Fruit fly (Drosophila melanogaster) whole organism, prepupa: ENCODE results near the gene esg.

ENCODE experiments used
- Blimp-1 ChIP-seq: fragments of 200-800 bp; sonication (Bioruptor generic); optimal IDR thresholded peaks from 3 replicates; lab custom pipeline; 2017; ENCODE audit warnings: missing biosample characterization, missing genetic modification characterization, mild to moderate bottlenecking, moderate library complexity, missing genetic modification reagents
- CG10631 ChIP-seq: fragments of 200-800 bp; sonication (Bioruptor generic); optimal IDR thresholded peaks from 2 replicates; lab custom pipeline; 2016; ENCODE audit warnings: missing biosample characterization, missing genetic modification characterization
- CG11294 ChIP-seq: fragments of 200-800 bp; sonication (Bioruptor generic); IDR thresholded peaks from 2 replicates; pipeline ENCODE4 v1.3.6; 2022; ENCODE audit warnings: missing biosample characterization, missing genetic modification characterization
- CG11902 ChIP-seq: fragments of 200-800 bp; sonication (Bioruptor generic); optimal IDR thresholded peaks from 3 replicates; lab custom pipeline; 2016; ENCODE audit warnings: missing biosample characterization, missing genetic modification characterization
- CG15336 ChIP-seq: fragments of 200-800 bp; sonication (Bioruptor generic); IDR thresholded peaks from 2 replicates; pipeline ENCODE4 v1.3.6; 2022; ENCODE audit warnings: missing biosample characterization, missing genetic modification characterization
- CG32006 ChIP-seq: fragments of 200-800 bp; sonication (Bioruptor generic); optimal IDR thresholded peaks from 3 replicates; lab custom pipeline; 2017; ENCODE audit warnings: missing biosample characterization, mild to moderate bottlenecking, missing genetic modification characterization
- CG34406 ChIP-seq: fragments of 200-800 bp; sonication (Bioruptor generic); optimal IDR thresholded peaks from 3 replicates; lab custom pipeline; 2016; ENCODE audit warnings: missing biosample characterization, missing genetic modification characterization
- CG3919 ChIP-seq: fragments of 200-800 bp; sonication (Bioruptor generic); optimal IDR thresholded peaks from 3 replicates; lab custom pipeline; 2016; ENCODE audit warnings: missing biosample characterization, missing genetic modification characterization
- CG4318 ChIP-seq: fragments of 200-800 bp; sonication (Bioruptor generic); optimal IDR thresholded peaks from 3 replicates; lab custom pipeline; 2017; ENCODE audit warnings: missing biosample characterization, mild to moderate bottlenecking, missing genetic modification characterization
- CG6276 ChIP-seq: fragments of 200-800 bp; sonication (Bioruptor generic); optimal IDR thresholded peaks from 2 replicates; lab custom pipeline; 2017; ENCODE audit warnings: missing biosample characterization, mild to moderate bottlenecking, missing genetic modification characterization
- CG6792 ChIP-seq: fragments of 200-800 bp; sonication (Bioruptor generic); optimal IDR thresholded peaks from 3 replicates; lab custom pipeline; 2016; ENCODE audit warnings: missing biosample characterization, missing genetic modification characterization
- CG6808 ChIP-seq: fragments of 200-800 bp; sonication (Bioruptor generic); optimal IDR thresholded peaks from 3 replicates; lab custom pipeline; 2017; ENCODE audit warnings: missing biosample characterization, missing genetic modification characterization, mild to moderate bottlenecking, moderate library complexity, missing genetic modification reagents
- CG6854 ChIP-seq: fragments of 200-800 bp; sonication (Bioruptor generic); optimal IDR thresholded peaks from 2 replicates; lab custom pipeline; 2017; ENCODE audit warnings: missing biosample characterization, mild to moderate bottlenecking, missing genetic modification characterization
- CG8119 ChIP-seq: fragments of 200-800 bp; sonication (Bioruptor generic); IDR thresholded peaks from 3 replicates; pipeline ENCODE4 v1.3.6; 2022; ENCODE audit warnings: missing biosample characterization, missing genetic modification characterization
- CG8319 ChIP-seq: fragments of 200-800 bp; sonication (Bioruptor generic); optimal IDR thresholded peaks from 3 replicates; lab custom pipeline; 2016; ENCODE audit warnings: missing biosample characterization, missing genetic modification characterization
- CG8632 ChIP-seq: fragments of 200-800 bp; sonication (Bioruptor generic); optimal IDR thresholded peaks from 3 replicates; lab custom pipeline; 2016; ENCODE audit warnings: missing biosample characterization, missing genetic modification characterization
- Eip75B ChIP-seq: fragments of 200-800 bp; sonication (Bioruptor generic); optimal IDR thresholded peaks from 3 replicates; lab custom pipeline; 2016; ENCODE audit warnings: missing biosample characterization, missing genetic modification characterization
- Eip78C ChIP-seq: fragments of 200-800 bp; sonication (Bioruptor generic); peaks from one replicate; lab custom pipeline; 2016; ENCODE audit warnings: missing biosample characterization, missing genetic modification characterization
- Ets96B ChIP-seq: fragments of 200-800 bp; optimal IDR thresholded peaks from 2 replicates; lab custom pipeline; 2019; ENCODE audit warnings: missing biosample characterization, mild to moderate bottlenecking, missing genetic modification characterization, moderate library complexity
- Gug ChIP-seq: fragments of 200-800 bp; sonication (Bioruptor generic); IDR thresholded peaks from 2 replicates; pipeline ENCODE4 v1.3.6; 2022; ENCODE audit warnings: missing biosample characterization, missing genetic modification characterization
- Hr39 ChIP-seq: fragments of 200-800 bp; sonication (Bioruptor generic); optimal IDR thresholded peaks from 2 replicates; lab custom pipeline; 2016; ENCODE audit warnings: missing biosample characterization, missing genetic modification characterization
- Hr4 ChIP-seq: fragments of 200-800 bp; sonication (Bioruptor generic); optimal IDR thresholded peaks from 3 replicates; lab custom pipeline; 2016; ENCODE audit warnings: missing biosample characterization, missing genetic modification characterization
- Lpt ChIP-seq: fragments of 200-800 bp; sonication (Bioruptor generic); optimal IDR thresholded peaks from 3 replicates; lab custom pipeline; 2016; ENCODE audit warnings: missing biosample characterization, missing genetic modification characterization
- OdsH ChIP-seq: fragments of 200-800 bp; sonication (Bioruptor generic); optimal IDR thresholded peaks from 3 replicates; lab custom pipeline; 2016; ENCODE audit warnings: missing biosample characterization, missing genetic modification characterization
- Smox ChIP-seq: fragments of 200-800 bp; sonication (Bioruptor generic); optimal IDR thresholded peaks from 3 replicates; lab custom pipeline; 2016; ENCODE audit warnings: missing biosample characterization, missing genetic modification characterization
- Sox15 ChIP-seq: fragments of 200-800 bp; sonication (Bioruptor generic); optimal IDR thresholded peaks from 3 replicates; lab custom pipeline; 2016; ENCODE audit warnings: missing biosample characterization, missing genetic modification characterization
- achi ChIP-seq: fragments of 200-800 bp; sonication (Bioruptor generic); optimal IDR thresholded peaks from 3 replicates; lab custom pipeline; 2016; ENCODE audit warnings: missing biosample characterization, missing genetic modification characterization
- dac ChIP-seq: fragments of 200-800 bp; sonication (Bioruptor generic); optimal IDR thresholded peaks from 2 replicates; lab custom pipeline; 2017; ENCODE audit warnings: missing biosample characterization, mild to moderate bottlenecking, missing genetic modification characterization
- eg ChIP-seq: fragments of 200-800 bp; sonication (Bioruptor generic); IDR thresholded peaks from 3 replicates; pipeline ENCODE4 v1.3.6; 2022; ENCODE audit warnings: missing biosample characterization, missing genetic modification characterization
- fd85E ChIP-seq: fragments of 200-800 bp; sonication (Bioruptor generic); optimal IDR thresholded peaks from 3 replicates; lab custom pipeline; 2016; ENCODE audit warnings: missing biosample characterization, missing genetic modification characterization
- fkh ChIP-seq: fragments of 200-800 bp; sonication (Bioruptor generic); optimal IDR thresholded peaks from 3 replicates; lab custom pipeline; 2017; ENCODE audit warnings: missing biosample characterization, mild to moderate bottlenecking, missing genetic modification characterization, moderate library complexity
- net ChIP-seq: fragments of 200-800 bp; sonication (Bioruptor generic); optimal IDR thresholded peaks from 3 replicates; lab custom pipeline; 2016; ENCODE audit warnings: missing biosample characterization, missing genetic modification characterization
- pdm3 ChIP-seq: fragments of 200-800 bp; sonication (Bioruptor generic); optimal IDR thresholded peaks from 3 replicates; lab custom pipeline; 2016; ENCODE audit warnings: missing biosample characterization, missing genetic modification characterization
- salr ChIP-seq, 2 experiments: fragments of 200-800 bp; sonication (Bioruptor generic); optimal IDR thresholded peaks; 3 replicates each; lab custom pipeline; 2016 to 2018; ENCODE audit warnings: missing biosample characterization in 2 of 2, missing genetic modification characterization in 2 of 2, mild to moderate bottlenecking in 1 of 2
- spab ChIP-seq: fragments of 200-800 bp; sonication (Bioruptor generic); optimal IDR thresholded peaks from 2 replicates; lab custom pipeline; 2017; ENCODE audit warnings: missing biosample characterization, mild to moderate bottlenecking, missing genetic modification characterization, missing genetic modification reagents
- ss ChIP-seq, 2 experiments: fragments of 200-800 bp; sonication (Bioruptor generic); optimal IDR thresholded peaks; 2 replicates in 1 of 2; 3 replicates in 1 of 2; lab custom pipeline; 2017 to 2018; ENCODE audit warnings: mild to moderate bottlenecking in 2 of 2, missing biosample characterization in 2 of 2, missing genetic modification characterization in 2 of 2, moderate library complexity in 1 of 2
- svp ChIP-seq: fragments of 200-800 bp; sonication (Bioruptor generic); peaks from one replicate; lab custom pipeline; 2016; ENCODE audit warnings: missing biosample characterization, missing genetic modification characterization

Gene esg

dm6 chr2L:15343367-15343893, 9.8 kb downstream of the esg start:
- no peak for TF ChIP-seq ss (GFP tag; optimal IDR thresholded peaks at IDR 0.05; lab: Kevin White, UChicago)
- peak; percentile 69 for TF ChIP-seq CG32006 (GFP tag; lab: Kevin White, UChicago)
- no peak for TF ChIP-seq CG8632
- TF ChIP-seq Eip78C (GFP tag; lab: Kevin White, UChicago) = peak; percentile 63
- peak; percentile 20 for TF ChIP-seq OdsH (GFP tag; lab: Kevin White, UChicago)
- TF ChIP-seq CG8119 (GFP tag; lab: Robert Waterston, UW) = 0 out of 3 replicates have a peak, but pooled peaks have one; percentile 21
- no peak for TF ChIP-seq Lpt (GFP tag; lab: Kevin White, UChicago)
- no peak for TF ChIP-seq net
- peak; percentile 7 for TF ChIP-seq spab
- no peak for TF ChIP-seq Ets96B (tag; lab: Kevin White, UChicago)
- 0 out of 2 replicates have a peak, but pooled peaks have one; percentile 17 for TF ChIP-seq CG15336 (GFP tag; lab: Robert Waterston, UW)
- TF ChIP-seq CG6808 (GFP tag; lab: Kevin White, UChicago) = peak; percentile 13
- TF ChIP-seq CG4318 (GFP tag; lab: Kevin White, UChicago) = peak; percentile 18
- no peak for TF ChIP-seq fkh (GFP tag; lab: Kevin White, UChicago)
- TF ChIP-seq CG3919 (GFP tag; lab: Kevin White, UChicago) = peak; percentile 19
- TF ChIP-seq CG11294 (GFP tag; lab: Robert Waterston, UW) = no peak
- peak; percentile 32 for TF ChIP-seq achi (GFP tag; lab: Kevin White, UChicago)
- peak; percentile 28 for TF ChIP-seq dac (GFP tag; lab: Kevin White, UChicago)
- TF ChIP-seq CG6792 (GFP tag; lab: Kevin White, UChicago) = no peak
- TF ChIP-seq CG8319 (GFP tag; lab: Kevin White, UChicago) = no peak
- TF ChIP-seq svp = peak; percentile 45
- no peak for TF ChIP-seq salr (GFP tag; optimal IDR thresholded peaks at IDR 0.05; lab: Kevin White, UChicago)
- TF ChIP-seq Sox15 = no peak
- peak; percentile 31 for TF ChIP-seq CG10631 (GFP tag; lab: Kevin White, UChicago)
- peak; percentile 28 for TF ChIP-seq Hr4
- no peak for TF ChIP-seq Smox (GFP tag; lab: Kevin White, UChicago)
- no peak for TF ChIP-seq Gug (GFP tag; lab: Robert Waterston, UW)
- TF ChIP-seq eg (GFP tag; lab: Robert Waterston, UW) = no peak
- TF ChIP-seq Blimp-1 (GFP tag; lab: Kevin White, UChicago) = no peak
- no peak for TF ChIP-seq CG11902 (GFP tag; lab: Kevin White, UChicago)
- TF ChIP-seq, all 60 proteins: peak for 14

DNA sequence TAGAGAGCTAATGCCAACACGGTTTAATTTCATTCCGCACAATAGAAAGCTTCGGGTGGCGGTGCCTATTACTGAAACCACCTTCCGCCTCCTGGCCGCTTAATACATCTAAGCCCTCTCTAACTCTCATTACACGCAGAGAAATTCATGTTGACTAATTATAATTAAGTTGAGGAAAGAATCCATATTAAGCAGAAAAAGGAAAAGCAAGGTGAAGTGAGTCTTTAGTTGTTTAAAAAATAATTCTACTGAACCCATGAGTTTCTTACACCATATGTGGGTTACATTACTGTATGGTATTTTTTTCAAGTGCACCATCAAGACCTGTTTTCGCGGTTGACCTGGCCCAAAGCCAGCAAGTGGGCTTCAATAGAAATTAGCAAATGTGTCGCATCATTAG, 11.6 kb downstream of the esg start:
- no peak for TF ChIP-seq Hr39 (GFP tag; lab: Kevin White, UChicago)
- TF ChIP-seq achi (GFP tag; lab: Kevin White, UChicago) = peak; percentile 12
- peak; percentile 60 for TF ChIP-seq CG32006 (GFP tag; lab: Kevin White, UChicago)
- no peak for TF ChIP-seq CG4318 (GFP tag; lab: Kevin White, UChicago)
- TF ChIP-seq OdsH (GFP tag; lab: Kevin White, UChicago) = peak; percentile 7
- peak; percentile 25 for TF ChIP-seq Lpt (GFP tag; lab: Kevin White, UChicago)
- no peak for TF ChIP-seq CG11294 (GFP tag; lab: Robert Waterston, UW)
- TF ChIP-seq eg (GFP tag; lab: Robert Waterston, UW) = peak; percentile 57
- TF ChIP-seq CG6276 (GFP tag; lab: Kevin White, UChicago) = peak; percentile 21
- TF ChIP-seq CG8119 (GFP tag; lab: Robert Waterston, UW) = peak; percentile 54; the same call in 2 of the 3 replicates
- TF ChIP-seq CG11902 (GFP tag; lab: Kevin White, UChicago) = no peak
- peak; percentile 0 for TF ChIP-seq pdm3 (GFP tag; lab: Kevin White, UChicago)
- no peak for TF ChIP-seq salr (GFP tag; optimal IDR thresholded peaks at IDR 0.05; lab: Kevin White, UChicago)
- TF ChIP-seq CG15336 (GFP tag; lab: Robert Waterston, UW) = peak; percentile 14; the same call in 1 of the 2 replicates
- peak; percentile 24 for TF ChIP-seq Eip78C (GFP tag; lab: Kevin White, UChicago)
- no peak for TF ChIP-seq CG34406
- no peak for TF ChIP-seq Eip75B (GFP tag; lab: Kevin White, UChicago)
- TF ChIP-seq CG6854 (GFP tag; lab: Kevin White, UChicago) = no peak
- TF ChIP-seq fd85E (GFP tag; lab: Kevin White, UChicago) = no peak
- peak; percentile 59 for TF ChIP-seq Hr4
